Worm (Caenorhabditis elegans): ENCODE results near the gene R04E5.7.

Gene R04E5.7

ce11 chrX:8789014-8789506, 8.0 kb downstream of the R04E5.7 start, which contains the start of gene unc-27:
unc-27 (plus strand) TSS chrX:8789456.
- TF ChIP-seq nfya-1 (tag; optimal IDR thresholded peaks at IDR 0.05) (peak; percentile 40), syd-9 (tag; optimal IDR thresholded peaks at IDR 0.05) (peak; percentile 13), ceh-18 (tag; optimal IDR thresholded peaks at IDR 0.05) (peak; percentile 72), rnt-1 (tag; optimal IDR thresholded peaks at IDR 0.05) (peak; percentile 75), ets-4 (tag; optimal IDR thresholded peaks at IDR 0.05) (no peak), unc-55 (GFP tag; optimal IDR thresholded peaks at IDR 0.05) (peak; percentile 71)

ce11 chrX:8787689-8788222, 9.3 kb downstream of the R04E5.7 start:
- TF ChIP-seq pqm-1 (tag; optimal IDR thresholded peaks at IDR 0.05) (no peak), ceh-14 (tag; optimal IDR thresholded peaks at IDR 0.05) (no peak), hlh-8 (tag; optimal IDR thresholded peaks at IDR 0.05) (no peak), odd-2 (tag; optimal IDR thresholded peaks at IDR 0.05) (no peak), ceh-45 (GFP tag; IDR thresholded peaks at IDR 0.05) (no peak), ttx-3 (tag; optimal IDR thresholded peaks at IDR 0.05) (no peak), ceh-48 (tag; optimal IDR thresholded peaks at IDR 0.05) (no peak), C08G9.2 (tag; optimal IDR thresholded peaks at IDR 0.05) (no peak), sox-4 (tag; optimal IDR thresholded peaks at IDR 0.05) (no peak), elt-2 (tag; optimal IDR thresholded peaks at IDR 0.05) (no peak), F13H6.1 (tag; optimal IDR thresholded peaks at IDR 0.05) (no peak), T23F11.4 (GFP tag; optimal IDR thresholded peaks at IDR 0.05) (no peak), ref-2 (tag; optimal IDR thresholded peaks at IDR 0.05) (no peak)

DNA sequence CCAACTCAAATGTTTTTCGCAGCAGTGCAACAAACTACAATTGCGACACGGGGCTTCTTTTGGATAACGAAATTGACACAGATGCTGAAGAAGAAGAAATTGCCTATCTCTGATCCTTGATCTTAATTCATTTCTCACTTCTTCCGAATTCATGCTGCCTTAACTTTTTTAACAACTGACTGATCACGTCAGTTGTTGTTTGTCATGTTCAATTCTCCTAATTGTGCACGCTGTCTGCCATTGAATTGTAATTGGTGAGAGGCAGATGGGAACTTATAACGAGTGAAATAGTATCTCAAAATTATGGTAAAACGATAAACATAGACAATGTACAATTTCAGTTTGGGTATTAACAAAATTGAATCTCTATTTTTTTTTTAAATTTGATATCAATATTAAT, 10.4 kb downstream of the R04E5.7 start:
- TF ChIP-seq gmeb-2 (tag; optimal IDR thresholded peaks at IDR 0.05) (no peak), unc-55 (GFP tag; optimal IDR thresholded peaks at IDR 0.05) (peak; percentile 51)

- TF ChIP-seq ceh-14 (tag; optimal IDR thresholded peaks at IDR 0.05), result no peak
- no peak for TF ChIP-seq syd-9 (tag; optimal IDR thresholded peaks at IDR 0.05)
Measured at ce11 chrX:8784234-8784633, 12.8 kb downstream of the R04E5.7 start, which contains the start of gene ZK721.3. ZK721.3 (plus strand) TSS chrX:8784534.

- TF ChIP-seq hlh-6 (tag; optimal IDR thresholded peaks at IDR 0.05), result no peak
- TF ChIP-seq unc-86 (tag; optimal IDR thresholded peaks at IDR 0.05), result no peak
- TF ChIP-seq mec-3 (tag; optimal IDR thresholded peaks at IDR 0.05; ENCODE audit: borderline replicate concordance), result no peak
- no peak for TF ChIP-seq pha-2 (tag; optimal IDR thresholded peaks at IDR 0.05)
- no peak for TF ChIP-seq nfya-1 (tag; optimal IDR thresholded peaks at IDR 0.05)
- no peak for TF ChIP-seq ceh-19 (GFP tag; optimal IDR thresholded peaks at IDR 0.05)
- no peak for TF ChIP-seq pha-4 (tag; optimal IDR thresholded peaks at IDR 0.05)
- no peak for TF ChIP-seq sox-2 (GFP tag; IDR thresholded peaks at IDR 0.05)
Measured at ce11 chrX:8778558-8778957, 18.5 kb downstream of the R04E5.7 start, which contains the start of gene ZK721.4. ZK721.4 (plus strand) TSS chrX:8778858.

DNA sequence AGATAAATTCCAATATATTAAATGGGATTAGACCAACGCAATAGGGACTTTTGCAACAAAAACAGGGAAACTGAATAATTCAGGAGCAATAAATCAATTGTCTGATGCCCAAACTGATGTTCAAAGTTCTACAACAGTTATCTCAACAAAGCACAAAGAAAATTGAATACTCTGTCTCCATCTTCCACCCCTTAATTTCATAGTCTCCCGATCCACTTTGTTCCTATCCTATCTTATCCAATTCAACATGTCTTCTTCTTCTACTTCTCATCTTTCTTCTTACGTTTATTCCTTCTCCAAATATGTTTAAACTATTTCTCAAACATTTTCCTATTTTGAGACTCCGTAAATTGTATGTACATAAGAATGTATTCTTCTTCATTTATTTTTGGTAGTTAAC, 26.7 kb downstream of the R04E5.7 start:
- TF ChIP-seq ztf-16 (tag; optimal IDR thresholded peaks at IDR 0.05) (no peak), unc-42 (tag; optimal IDR thresholded peaks at IDR 0.05) (peak; percentile 93)

DNA sequence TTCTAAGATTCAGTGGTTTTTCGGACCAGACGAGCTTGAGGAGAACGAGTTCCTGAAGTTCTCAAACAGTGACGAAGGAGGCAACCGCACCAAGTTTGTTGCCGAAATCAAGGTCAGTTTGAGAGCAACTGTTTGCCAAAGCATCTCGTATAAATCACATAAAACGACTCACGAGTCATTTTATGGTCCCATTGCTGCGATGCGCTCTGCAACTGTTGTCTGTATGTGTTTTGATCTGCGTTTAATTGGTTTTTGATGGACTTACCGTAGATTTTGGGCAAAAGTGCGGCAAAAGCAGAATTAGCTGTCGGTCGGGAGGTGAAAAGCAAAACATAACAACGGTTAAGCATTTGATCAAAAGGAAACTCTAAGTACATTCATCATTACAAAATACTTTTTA, 33.0 kb downstream of the R04E5.7 start:
- TF ChIP-seq sox-2 (GFP tag; IDR thresholded peaks at IDR 0.05) (no peak), pha-2 (tag; optimal IDR thresholded peaks at IDR 0.05) (no peak), hlh-30 (tag; optimal IDR thresholded peaks at IDR 0.05; ENCODE audit: insufficient read depth) (no peak), ztf-16 (tag; optimal IDR thresholded peaks at IDR 0.05) (no peak), elt-2 (tag; optimal IDR thresholded peaks at IDR 0.05) (no peak), T23F11.4 (GFP tag; optimal IDR thresholded peaks at IDR 0.05) (no peak), ceh-19 (GFP tag; optimal IDR thresholded peaks at IDR 0.05) (no peak), pqm-1 (tag; optimal IDR thresholded peaks at IDR 0.05) (no peak)
